Worm (Caenorhabditis elegans) whole organism, early embryonic: Measurements from ENCODE around the gene imb-2.

Experiments
- B0310.2 ChIP-seq: sonication (generic microtip); optimal IDR thresholded peaks from 2 replicates; lab custom pipeline; 2016; ENCODE audit warnings: mild to moderate bottlenecking, missing genetic modification characterization, missing compliant biosample characterization
- aly-1 ChIP-seq: sonication (generic microtip); optimal IDR thresholded peaks from 2 replicates; lab custom pipeline; 2016; ENCODE audit warnings: missing genetic modification characterization, missing compliant biosample characterization
- ama-1 ChIP-seq: fragments of 150-350 bp; optimal IDR thresholded peaks from 2 replicates; lab custom pipeline; 2014
- ceh-13 ChIP-seq: fragments of 200-800 bp; sonication (Bioruptor generic); optimal IDR thresholded peaks from 2 replicates; lab custom pipeline; 2018; ENCODE audit warnings: mild to moderate bottlenecking, missing genetic modification characterization, missing compliant biosample characterization
- ceh-36 ChIP-seq: sonication (generic microtip); optimal IDR thresholded peaks from 2 replicates; lab custom pipeline; 2016; ENCODE audit warnings: missing genetic modification characterization, inconsistent platforms, missing compliant biosample characterization
- ets-7 ChIP-seq: sonication (generic microtip); optimal IDR thresholded peaks from 2 replicates; lab custom pipeline; 2016; ENCODE audit warnings: missing genotype, missing genetic modification characterization, missing compliant biosample characterization
- flt-1 ChIP-seq: fragments of 200-800 bp; sonication (Bioruptor generic); IDR thresholded peaks from 2 replicates; pipeline ENCODE4 v1.3.6; 2022; ENCODE audit warnings: missing genetic modification characterization, missing compliant biosample characterization
- hmbx-1 ChIP-seq: sonication (generic microtip); optimal IDR thresholded peaks from 2 replicates; lab custom pipeline; 2016; ENCODE audit warnings: mild to moderate bottlenecking, missing genetic modification characterization, missing compliant biosample characterization
- pes-1 ChIP-seq: fragments of 200-800 bp; sonication (Bioruptor generic); IDR thresholded peaks from 2 replicates; pipeline ENCODE4 v1.3.6; 2022; ENCODE audit warnings: missing genetic modification reagents, missing genetic modification characterization, missing compliant biosample characterization
- tbx-37 ChIP-seq: fragments of 200-800 bp; sonication (Bioruptor generic); conservative IDR thresholded peaks from 2 replicates; pipeline ENCODE4 v1.3.6; 2022; ENCODE audit warnings: missing genetic modification reagents, missing genetic modification characterization, missing compliant biosample characterization

DNA sequence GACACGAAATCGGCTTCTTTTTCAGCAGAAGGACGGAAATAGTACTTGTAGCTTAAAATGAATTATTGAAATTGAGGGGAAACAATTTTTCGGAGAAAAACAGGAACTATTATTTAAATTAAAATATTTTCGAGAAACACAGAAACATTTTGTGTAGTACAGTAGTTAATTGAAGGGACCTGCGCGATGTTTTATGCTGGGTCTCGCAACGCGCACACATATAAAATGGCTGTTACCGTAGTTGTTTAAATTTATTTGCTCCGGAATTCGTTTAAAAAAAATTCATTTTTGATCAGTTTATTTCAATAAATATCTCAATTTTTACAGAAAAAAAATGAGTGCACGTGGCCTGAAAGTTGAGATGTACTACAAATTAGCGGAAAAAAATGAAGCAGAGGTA is 45.3 kb downstream of the imb-2 start, which contains the start of gene dsb-2:
- TF ChIP-seq ama-1 (lab: Kevin White, UChicago) (no peak), ceh-13 (GFP tag; lab: Kevin White, UChicago) (no peak), aly-1 (tag; lab: Kevin White, UChicago) (no peak), pes-1 (GFP tag; lab: Robert Waterston, UW) (no peak), flt-1 (GFP tag; lab: Robert Waterston, UW) (no peak), hmbx-1 (tag; lab: Kevin White, UChicago) (no peak), B0310.2 (tag; lab: Kevin White, UChicago) (no peak), ets-7 (no peak), tbx-37 (GFP tag; lab: Robert Waterston, UW) (no peak), ceh-36 (tag; lab: Kevin White, UChicago) (no peak)
